Worm (Caenorhabditis elegans): ENCODE measurements around the gene T21H3.5.

- TF ChIP-seq lsy-2 (tag; optimal IDR thresholded peaks at IDR 0.05): no peak
- no peak for TF ChIP-seq mab-5 (tag; optimal IDR thresholded peaks at IDR 0.05)
- TF ChIP-seq pha-4 (tag; optimal IDR thresholded peaks at IDR 0.05): no peak
- no peak for TF ChIP-seq nhr-237 (tag; optimal IDR thresholded peaks at IDR 0.05)
- no peak for TF ChIP-seq elt-1 (tag; optimal IDR thresholded peaks at IDR 0.05; ENCODE audit: borderline replicate concordance, insufficient read depth)
- TF ChIP-seq snpc-4 (tag; optimal IDR thresholded peaks at IDR 0.05): no peak
- no peak for TF ChIP-seq nhr-12 (tag; optimal IDR thresholded peaks at IDR 0.05)
- no peak for TF ChIP-seq elt-3 (tag; optimal IDR thresholded peaks at IDR 0.05)
- no peak for TF ChIP-seq mep-1 (tag; optimal IDR thresholded peaks at IDR 0.05)
- TF ChIP-seq unc-62 (GFP tag; optimal IDR thresholded peaks at IDR 0.05): no peak
- TF ChIP-seq ztf-11 (tag; optimal IDR thresholded peaks at IDR 0.05): no peak
- TF ChIP-seq ces-1 (GFP tag; optimal IDR thresholded peaks at IDR 0.05): peak; percentile 51
These were observed 10.2 kb downstream of the T21H3.5 start for ce11 chrV:1153925-1154324.

Measured in whole organism, mixed stage, embryonic.